Worm (Caenorhabditis elegans) whole organism, young adult: ENCODE measurements around the gene cest-1.2.

ENCODE experiments used
- B0019.2 ChIP-seq: fragments of 200-800 bp; sonication (Bioruptor generic); conservative IDR thresholded peaks from 2 replicates; pipeline ENCODE4 v1.3.6; 2022; ENCODE audit warnings: missing genetic modification reagents, missing genetic modification characterization, missing compliant biosample characterization
- B0336.3 ChIP-seq: fragments of 200-800 bp; sonication (Bioruptor generic); IDR thresholded peaks from 2 replicates; pipeline ENCODE4 v1.3.6; 2022; ENCODE audit warnings: missing genetic modification characterization, missing compliant biosample characterization
- C17E4.6 ChIP-seq: fragments of 200-800 bp; sonication (Bioruptor generic); IDR thresholded peaks from 2 replicates; pipeline ENCODE4 v1.3.6; 2022; ENCODE audit warnings: missing genetic modification reagents, missing genetic modification characterization, missing compliant biosample characterization
- K12H6.12 ChIP-seq: fragments of 200-800 bp; sonication (Bioruptor generic); optimal IDR thresholded peaks from 2 replicates; lab custom pipeline; 2018; ENCODE audit warnings: mild to moderate bottlenecking, missing genetic modification characterization, missing compliant biosample characterization
- Y95B8A.8 ChIP-seq: fragments of 200-800 bp; sonication (Bioruptor generic); IDR thresholded peaks from 2 replicates; pipeline ENCODE4 v1.3.6; 2022; ENCODE audit warnings: missing genetic modification reagents, missing genetic modification characterization, missing compliant biosample characterization
- ZK185.1 ChIP-seq: sonication (generic microtip); optimal IDR thresholded peaks from 2 replicates; lab custom pipeline; 2016; ENCODE audit warnings: mild to moderate bottlenecking, missing genetic modification characterization, missing compliant biosample characterization; ENCODE audit not compliant: poor library complexity, severe bottlenecking
- aptf-2 ChIP-seq: fragments of 200-800 bp; sonication (Bioruptor generic); conservative IDR thresholded peaks from 2 replicates; pipeline ENCODE4 v1.3.6; 2022; ENCODE audit warnings: missing genetic modification reagents, missing genetic modification characterization, missing compliant biosample characterization
- atf-7 ChIP-seq: sonication (generic microtip); optimal IDR thresholded peaks from 2 replicates; lab custom pipeline; 2017; ENCODE audit warnings: mild to moderate bottlenecking, missing genetic modification characterization, missing compliant biosample characterization
- athp-1 ChIP-seq: sonication (generic microtip); optimal IDR thresholded peaks from 2 replicates; lab custom pipeline; 2017; ENCODE audit warnings: mild to moderate bottlenecking, missing genetic modification characterization, missing compliant biosample characterization
- attf-3 ChIP-seq: fragments of 200-800 bp; sonication (Bioruptor generic); conservative IDR thresholded peaks from 2 replicates; pipeline ENCODE4 v1.3.6; 2022; ENCODE audit warnings: missing genetic modification reagents, missing genetic modification characterization, missing compliant biosample characterization
- attf-5 ChIP-seq: fragments of 200-800 bp; sonication (Bioruptor generic); optimal IDR thresholded peaks from 2 replicates; lab custom pipeline; 2018; ENCODE audit warnings: mild to moderate bottlenecking, missing genetic modification characterization, missing compliant biosample characterization
- bed-1 ChIP-seq: fragments of 200-800 bp; sonication (Bioruptor generic); IDR thresholded peaks from 2 replicates; pipeline ENCODE4 v1.3.6; 2022; ENCODE audit warnings: missing genetic modification reagents, missing genetic modification characterization, missing compliant biosample characterization
- cebp-1 ChIP-seq, 2 experiments: fragments of 200-800 bp in 1 of 2; sonication (Bioruptor generic) in 1 of 2; sonication (generic microtip) in 1 of 2; IDR thresholded peaks in 1 of 2; optimal IDR thresholded peaks in 1 of 2; 2 replicates each; pipeline versions ENCODE4 v1.3.6 to Lab custom; 2017 to 2022; ENCODE audit warnings: missing compliant biosample characterization in 2 of 2, missing genetic modification characterization in 2 of 2, mild to moderate bottlenecking in 1 of 2, missing genetic modification reagents in 1 of 2, moderate library complexity in 1 of 2
- ceh-27 ChIP-seq: fragments of 200-800 bp; sonication (Bioruptor generic); optimal IDR thresholded peaks from 2 replicates; lab custom pipeline; 2018; ENCODE audit warnings: mild to moderate bottlenecking, missing genetic modification characterization, moderate library complexity, missing compliant biosample characterization
- dox-1 ChIP-seq: fragments of 200-800 bp; sonication (Bioruptor generic); IDR thresholded peaks from 2 replicates; pipeline ENCODE4 v1.3.6; 2022; ENCODE audit warnings: missing genetic modification reagents, missing genetic modification characterization, missing compliant biosample characterization
- dpff-1 ChIP-seq: sonication (generic microtip); optimal IDR thresholded peaks from 2 replicates; lab custom pipeline; 2017; ENCODE audit warnings: mild to moderate bottlenecking, missing genetic modification characterization, missing compliant biosample characterization
- egrh-3 ChIP-seq: fragments of 200-800 bp; sonication (Bioruptor generic); IDR thresholded peaks from 2 replicates; pipeline ENCODE4 v1.3.6; 2022; ENCODE audit warnings: missing genetic modification reagents, missing genetic modification characterization, missing compliant biosample characterization
- him-1 ChIP-seq: sonication (generic microtip); optimal IDR thresholded peaks from 2 replicates; lab custom pipeline; 2016; ENCODE audit warnings: missing genotype, missing genetic modification reagents, missing genetic modification characterization, missing compliant biosample characterization
- hmg-1.2 ChIP-seq: fragments of 200-800 bp; sonication (Bioruptor generic); IDR thresholded peaks from 2 replicates; pipeline ENCODE4 v1.3.6; 2022; ENCODE audit warnings: missing genetic modification reagents, missing genetic modification characterization, missing compliant biosample characterization
- lin-26 ChIP-seq: fragments of 200-800 bp; sonication (Bioruptor generic); IDR thresholded peaks from 2 replicates; pipeline ENCODE4 v1.3.6; 2022; ENCODE audit warnings: missing genetic modification reagents, missing genetic modification characterization, missing compliant biosample characterization
- lin-40 ChIP-seq: sonication (generic microtip); optimal IDR thresholded peaks from 2 replicates; lab custom pipeline; 2016; ENCODE audit warnings: missing genetic modification characterization, mild to moderate bottlenecking, missing compliant biosample characterization, missing genotype, missing genetic modification reagents
- lir-1 ChIP-seq: fragments of 200-800 bp; sonication (Bioruptor generic); conservative IDR thresholded peaks from 2 replicates; pipeline ENCODE4 v1.3.6; 2022; ENCODE audit warnings: missing genetic modification reagents, missing genetic modification characterization, missing compliant biosample characterization
- lsl-1 ChIP-seq: fragments of 200-800 bp; sonication (Bioruptor generic); optimal IDR thresholded peaks from 2 replicates; lab custom pipeline; 2018; ENCODE audit warnings: mild to moderate bottlenecking, missing genetic modification characterization, moderate library complexity, missing compliant biosample characterization
- lsy-27 ChIP-seq: sonication (generic microtip); optimal IDR thresholded peaks from 2 replicates; lab custom pipeline; 2017; ENCODE audit warnings: missing genetic modification characterization, mild to moderate bottlenecking, missing compliant biosample characterization, antibody characterized with exemption, missing genotype, borderline replicate concordance; ENCODE audit not compliant: insufficient read depth
- mcd-1 ChIP-seq: fragments of 200-800 bp; sonication (Bioruptor generic); IDR thresholded peaks from 2 replicates; pipeline ENCODE4 v1.3.6; 2022; ENCODE audit warnings: missing genetic modification reagents, missing genetic modification characterization, missing compliant biosample characterization
- mel-28 ChIP-seq: sonication (generic microtip); optimal IDR thresholded peaks from 2 replicates; lab custom pipeline; 2016; ENCODE audit warnings: borderline replicate concordance, mild to moderate bottlenecking, missing genetic modification characterization, missing compliant biosample characterization
- mes-4 ChIP-seq: sonication (generic microtip); optimal IDR thresholded peaks from 2 replicates; lab custom pipeline; 2016; ENCODE audit warnings: missing genotype, missing genetic modification characterization, missing compliant biosample characterization
- nfyb-1 ChIP-seq: fragments of 200-800 bp; sonication (Bioruptor generic); IDR thresholded peaks from 2 replicates; pipeline ENCODE4 v1.3.6; 2022; ENCODE audit warnings: missing genetic modification reagents, missing genetic modification characterization, missing compliant biosample characterization
- nhr-80 ChIP-seq: sonication (generic microtip); optimal IDR thresholded peaks from 2 replicates; lab custom pipeline; 2016; ENCODE audit warnings: missing genetic modification characterization, missing compliant biosample characterization
- snpc-1.3 ChIP-seq: sonication (generic microtip); optimal IDR thresholded peaks from 2 replicates; lab custom pipeline; 2017; ENCODE audit warnings: missing genetic modification characterization, mild to moderate bottlenecking, missing compliant biosample characterization, antibody characterized with exemption, moderate library complexity, missing genotype, missing genetic modification reagents; ENCODE audit not compliant: insufficient read depth
- snpc-3.4 ChIP-seq: sonication (generic microtip); optimal IDR thresholded peaks from 2 replicates; lab custom pipeline; 2017; ENCODE audit warnings: missing genetic modification characterization, mild to moderate bottlenecking, missing compliant biosample characterization, antibody characterized with exemption, moderate library complexity, missing genotype, missing genetic modification reagents
- snpc-4 ChIP-seq, 5 experiments: fragments of 150-350 bp in 1 of 5; sonication (generic microtip) in 4 of 5; optimal IDR thresholded peaks; 2 replicates each; lab custom pipeline; 2014 to 2018; ENCODE audit warnings: missing genetic modification characterization in 5 of 5, missing biosample characterization in 3 of 5, antibody characterized with exemption in 2 of 5, mild to moderate bottlenecking in 2 of 5, missing compliant biosample characterization in 2 of 5, missing genotype in 2 of 5, moderate library complexity in 2 of 5, missing genetic modification reagents in 1 of 5
- tbp1 ChIP-seq: fragments of 200-800 bp; sonication (Bioruptor generic); optimal IDR thresholded peaks from 2 replicates; lab custom pipeline; 2018; ENCODE audit warnings: mild to moderate bottlenecking, missing genetic modification characterization, missing compliant biosample characterization
- unc-62 ChIP-seq: fragments of 150-350 bp; optimal IDR thresholded peaks from 2 replicates; lab custom pipeline; 2014; ENCODE audit warnings: missing biosample characterization, missing genetic modification reagents, missing genetic modification characterization
- zfh-2 ChIP-seq: fragments of 200-800 bp; sonication (Bioruptor generic); conservative IDR thresholded peaks from 2 replicates; pipeline ENCODE4 v1.3.6; 2022; ENCODE audit warnings: missing genetic modification reagents, missing genetic modification characterization, missing compliant biosample characterization
- ztf-25 ChIP-seq: fragments of 200-800 bp; sonication (Bioruptor generic); IDR thresholded peaks from 2 replicates; pipeline ENCODE4 v1.3.6; 2022; ENCODE audit warnings: missing genetic modification reagents, missing genetic modification characterization, missing compliant biosample characterization

Gene cest-1.2

DNA sequence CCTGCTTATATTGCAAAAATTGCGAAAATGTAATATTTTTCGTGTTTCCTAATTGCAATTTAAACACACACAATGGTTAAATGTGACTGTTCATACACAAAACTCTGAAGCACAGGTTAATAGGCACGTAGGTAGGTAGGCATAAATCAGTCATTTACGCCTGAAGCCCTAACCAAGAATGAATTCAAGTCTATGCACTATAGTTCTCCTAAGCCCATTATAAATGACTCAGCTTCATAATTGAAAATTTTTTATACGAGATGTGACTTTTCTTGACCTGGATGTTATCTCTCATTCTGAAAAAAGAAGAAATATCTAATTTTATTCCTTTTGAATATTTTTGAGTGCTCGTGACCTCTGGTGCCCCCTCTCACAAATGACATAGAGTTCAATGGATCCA lies 18.8 kb downstream of the cest-1.2 start:
- TF ChIP-seq attf-3 (GFP tag; lab: Robert Waterston, UW) (no peak), ZK185.1 (no peak), Y95B8A.8 (no peak), egrh-3 (GFP tag; lab: Robert Waterston, UW) (no peak), bed-1 (GFP tag; lab: Robert Waterston, UW) (no peak)

DNA sequence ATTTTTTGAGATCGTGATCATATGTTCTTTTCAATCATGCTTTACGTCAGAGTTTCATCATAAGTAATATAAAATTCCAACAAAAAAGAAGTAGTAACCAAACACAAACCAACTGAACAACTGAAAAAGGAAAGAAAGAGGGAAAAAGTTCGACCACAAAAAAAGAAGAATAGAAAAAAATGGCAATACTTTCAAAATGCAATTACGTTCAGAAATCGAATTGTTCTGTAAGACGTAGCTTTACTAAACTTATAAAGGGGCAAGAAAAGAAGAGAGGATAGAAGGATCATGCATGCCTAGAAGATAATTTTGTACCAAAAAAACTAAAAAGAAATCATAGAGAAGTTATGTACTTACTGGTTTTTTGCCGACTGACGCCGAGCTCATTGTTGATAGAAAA lies 19.9 kb downstream of the cest-1.2 start:
- TF ChIP-seq him-1: no peak
- TF ChIP-seq cebp-1 (GFP tag; IDR thresholded peaks at IDR 0.05; lab: Robert Waterston, UW): no peak
- peak; percentile 47 for TF ChIP-seq cebp-1 (tag; optimal IDR thresholded peaks at IDR 0.05; lab: Kevin White, UChicago)
- TF ChIP-seq, all 124 proteins: peak for 1

DNA sequence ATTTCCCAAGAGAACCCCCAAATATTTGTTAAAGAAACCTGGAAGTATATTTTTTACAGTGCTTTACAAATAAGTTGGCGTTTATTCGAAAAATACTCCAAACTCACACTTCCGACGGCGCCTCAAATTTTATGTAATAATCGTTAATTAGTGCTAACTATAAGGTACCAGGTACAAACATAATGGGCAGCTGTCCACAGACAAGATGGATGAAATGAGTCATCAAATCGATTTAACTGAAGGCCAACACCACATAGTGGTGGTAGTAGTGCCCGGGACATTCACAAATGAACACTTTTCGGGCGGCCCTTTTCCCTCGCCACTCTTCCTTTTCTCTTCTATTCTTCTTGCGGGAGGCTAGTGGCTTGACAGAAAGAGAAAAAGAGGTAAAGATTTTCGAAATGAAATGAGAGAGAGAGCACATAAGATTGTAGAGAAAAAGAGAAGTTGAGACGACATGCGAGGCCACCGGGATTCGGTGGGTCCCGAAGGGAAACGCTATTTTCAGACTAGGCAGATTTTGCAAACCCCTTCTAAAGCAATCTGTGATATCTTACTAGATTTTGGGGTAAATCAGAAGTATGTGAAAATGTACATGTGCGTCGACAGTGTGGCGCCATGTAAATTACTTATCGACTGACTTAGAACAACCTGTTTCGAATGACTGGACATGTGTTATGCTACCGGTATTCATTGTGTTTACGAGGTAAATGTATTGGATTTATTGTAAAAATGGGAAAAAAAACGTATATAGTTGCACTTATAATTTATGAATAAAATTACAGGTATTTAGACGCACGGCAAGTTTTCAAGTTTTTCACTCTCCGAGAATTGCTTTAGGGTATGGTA lies 21.2 kb downstream of the cest-1.2 start:
- TF ChIP-seq Y95B8A.8 (no peak), cebp-1 (GFP tag; IDR thresholded peaks at IDR 0.05; lab: Robert Waterston, UW) (no peak), cebp-1 (tag; optimal IDR thresholded peaks at IDR 0.05; lab: Kevin White, UChicago) (no peak), snpc-1.3 (tag; lab: Kevin White, UChicago) (no peak), C17E4.6 (GFP tag; lab: Robert Waterston, UW) (no peak), aptf-2 (GFP tag; lab: Robert Waterston, UW) (no peak), athp-1 (tag; lab: Kevin White, UChicago) (no peak), lsy-27 (no peak), mes-4 (tag; lab: Kevin White, UChicago) (no peak), dpff-1 (no peak), lsl-1 (GFP tag; lab: Kevin White, UChicago) (no peak)

DNA sequence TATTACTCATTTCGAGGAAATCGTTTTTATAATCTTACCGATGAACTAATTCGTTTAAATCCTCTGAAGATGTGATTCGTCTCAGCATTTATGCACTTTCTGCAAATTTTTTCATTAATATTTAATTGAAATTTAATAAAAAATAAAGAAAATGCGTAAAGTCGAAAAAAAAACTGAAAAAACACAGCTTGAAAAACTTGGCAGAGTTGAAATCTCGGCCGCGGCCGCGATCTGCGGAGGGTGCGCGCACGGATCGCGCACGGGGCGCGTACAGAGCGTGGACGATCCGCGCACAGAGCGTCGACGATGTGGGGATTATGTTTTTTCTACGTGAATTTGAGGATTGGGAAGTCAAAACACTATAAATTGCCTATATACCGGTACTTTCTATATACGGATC lies 22.9 kb downstream of the cest-1.2 start, which contains the start of gene AH10.4:
Gene AH10.4 (minus strand): TSS at position 101 of the 400 bp plus-strand sequence.
- peak; percentile 27; the same call in 1 of the 2 replicates for TF ChIP-seq lin-26 (GFP tag; lab: Robert Waterston, UW)
- TF ChIP-seq egrh-3 (GFP tag; lab: Robert Waterston, UW): peak; percentile 17; the same call in 1 of the 2 replicates

DNA sequence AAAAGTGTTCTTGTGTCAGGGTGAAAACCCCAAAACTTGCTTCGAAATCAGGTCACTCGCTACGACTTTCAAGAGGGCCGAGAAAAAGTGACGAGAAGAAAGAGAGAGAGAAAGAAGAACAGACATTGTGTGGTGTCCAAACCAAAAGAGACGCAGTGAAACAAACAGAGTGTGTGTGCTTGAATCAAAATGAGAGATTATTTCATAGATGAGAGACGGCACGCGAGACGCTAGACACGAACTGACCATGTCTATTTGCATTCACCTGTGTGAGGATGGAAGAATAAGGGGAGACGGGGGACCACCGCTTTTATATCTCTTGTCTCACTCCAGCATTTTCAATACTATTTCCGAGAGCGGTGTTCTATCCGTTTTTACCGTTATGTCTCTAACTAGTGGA lies 24.5 kb downstream of the cest-1.2 start:
- TF ChIP-seq lin-40 (tag; lab: Kevin White, UChicago): peak; percentile 63
- no peak for TF ChIP-seq mel-28 (tag; lab: Kevin White, UChicago)
- peak; percentile 13; the same call in 1 of the 2 replicates for TF ChIP-seq B0336.3 (GFP tag; lab: Robert Waterston, UW)
- TF ChIP-seq snpc-4 (GFP tag; optimal IDR thresholded peaks at IDR 0.05; lab: Kevin White, UChicago): no peak
- peak in 1 of 4 experiments; percentile 8 for TF ChIP-seq snpc-4 (tag; optimal IDR thresholded peaks at IDR 0.05; lab: Kevin White, UChicago)
- peak; percentile 58 for TF ChIP-seq nhr-80 (tag; lab: Kevin White, UChicago)
- 0 out of 2 replicates have a peak, but pooled peaks have one; percentile 5 for TF ChIP-seq zfh-2
- peak; percentile 22 for TF ChIP-seq attf-5
- TF ChIP-seq lir-1 (GFP tag; lab: Robert Waterston, UW): no peak
- TF ChIP-seq snpc-3.4 (tag; lab: Kevin White, UChicago): no peak
- TF ChIP-seq tbp1: peak; percentile 1
- TF ChIP-seq ceh-27 (GFP tag; lab: Kevin White, UChicago): peak; percentile 71
- peak; percentile 22 for TF ChIP-seq K12H6.12 (tag; lab: Kevin White, UChicago)
- TF ChIP-seq mcd-1: peak; percentile 36; the same call in 1 of the 2 replicates
- no peak for TF ChIP-seq ztf-25
- no peak for TF ChIP-seq cebp-1 (GFP tag; IDR thresholded peaks at IDR 0.05; lab: Robert Waterston, UW)
- peak; percentile 62 for TF ChIP-seq cebp-1 (tag; optimal IDR thresholded peaks at IDR 0.05; lab: Kevin White, UChicago)
- peak; percentile 89 for TF ChIP-seq hmg-1.2
- TF ChIP-seq lsl-1 (GFP tag; lab: Kevin White, UChicago): no peak
- TF ChIP-seq nfyb-1 (GFP tag; lab: Robert Waterston, UW): peak; percentile 14; the same call in 1 of the 2 replicates
- TF ChIP-seq dox-1 (GFP tag; lab: Robert Waterston, UW): peak; percentile 30; the same call in 1 of the 2 replicates
- TF ChIP-seq unc-62 (GFP tag; lab: Kevin White, UChicago): peak; percentile 24
- no peak for TF ChIP-seq B0019.2 (GFP tag; lab: Robert Waterston, UW)
- TF ChIP-seq atf-7: peak; percentile 3
